Worm (Caenorhabditis elegans): ENCODE data around the gene sym-2.

DNA sequence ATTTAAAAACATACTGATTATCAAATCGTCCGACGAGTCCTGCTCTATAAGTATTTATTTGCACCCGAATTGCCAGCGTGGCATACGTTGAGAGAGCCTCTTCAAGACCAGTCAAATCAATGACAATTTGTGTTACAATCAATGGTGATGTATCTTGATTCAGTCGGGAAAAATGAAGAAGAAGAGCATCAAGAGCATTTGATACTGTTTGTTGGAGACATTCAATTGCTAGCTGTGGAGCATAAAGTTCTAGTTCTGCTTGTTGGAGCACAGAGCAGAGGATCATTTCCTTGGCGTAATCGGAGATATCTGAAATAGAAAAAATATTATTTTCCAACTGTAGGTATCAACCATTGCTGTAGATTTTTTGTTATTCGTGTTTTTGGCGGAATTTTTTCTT, 14.8 kb downstream of the sym-2 start:
- no peak for TF ChIP-seq mes-4 (tag; optimal IDR thresholded peaks at IDR 0.05)
- no peak for TF ChIP-seq pha-4 (tag; optimal IDR thresholded peaks at IDR 0.05)
- TF ChIP-seq T07F8.4 (tag; optimal IDR thresholded peaks at IDR 0.05) = no peak
- no peak for TF ChIP-seq nhr-90 (tag; optimal IDR thresholded peaks at IDR 0.05)
- no peak for TF ChIP-seq D2030.7 (GFP tag; IDR thresholded peaks at IDR 0.05)
- TF ChIP-seq lin-26 (GFP tag; IDR thresholded peaks at IDR 0.05) = no peak
- no peak for TF ChIP-seq F23B12.7 (tag; optimal IDR thresholded peaks at IDR 0.05; ENCODE audit: insufficient read depth)
- no peak for TF ChIP-seq dox-1 (GFP tag; IDR thresholded peaks at IDR 0.05)
- TF ChIP-seq lin-35 (GFP tag; optimal IDR thresholded peaks at IDR 0.05) = no peak
- no peak for TF ChIP-seq ets-4 (GFP tag; optimal IDR thresholded peaks at IDR 0.05)
